Worm (Caenorhabditis elegans): ENCODE results near the gene his-39.

ce11 chrV:8525774-8526173 is 10.5 kb upstream of the his-39 start, which contains the start of gene otpl-6:
- TF ChIP-seq hlh-26 (GFP tag; conservative IDR thresholded peaks at IDR 0.05) (no peak), snpc-4 (GFP tag; optimal IDR thresholded peaks at IDR 0.05) (no peak), snpc-4 (tag; optimal IDR thresholded peaks at IDR 0.05) (no peak), ztf-6 (GFP tag; IDR thresholded peaks at IDR 0.05) (no peak), F49E8.2 (tag; optimal IDR thresholded peaks at IDR 0.05; ENCODE audit: insufficient read depth) (no peak), chd-7 (tag; optimal IDR thresholded peaks at IDR 0.05) (no peak), egl-44 (GFP tag; IDR thresholded peaks at IDR 0.05) (no peak), K11D2.4 (GFP tag; IDR thresholded peaks at IDR 0.05) (no peak), lin-26 (GFP tag; IDR thresholded peaks at IDR 0.05) (no peak), rec-8 (tag; optimal IDR thresholded peaks at IDR 0.05) (no peak), pha-4 (tag; optimal IDR thresholded peaks at IDR 0.05) (no peak), dox-1 (GFP tag; IDR thresholded peaks at IDR 0.05) (no peak), D2030.7 (GFP tag; IDR thresholded peaks at IDR 0.05) (no peak), sdz-38 (tag; optimal IDR thresholded peaks at IDR 0.05) (no peak), ceh-27 (GFP tag; optimal IDR thresholded peaks at IDR 0.05) (no peak)
